Fruit fly (Drosophila melanogaster): ENCODE data around the gene tgo.

Gene tgo

DNA sequence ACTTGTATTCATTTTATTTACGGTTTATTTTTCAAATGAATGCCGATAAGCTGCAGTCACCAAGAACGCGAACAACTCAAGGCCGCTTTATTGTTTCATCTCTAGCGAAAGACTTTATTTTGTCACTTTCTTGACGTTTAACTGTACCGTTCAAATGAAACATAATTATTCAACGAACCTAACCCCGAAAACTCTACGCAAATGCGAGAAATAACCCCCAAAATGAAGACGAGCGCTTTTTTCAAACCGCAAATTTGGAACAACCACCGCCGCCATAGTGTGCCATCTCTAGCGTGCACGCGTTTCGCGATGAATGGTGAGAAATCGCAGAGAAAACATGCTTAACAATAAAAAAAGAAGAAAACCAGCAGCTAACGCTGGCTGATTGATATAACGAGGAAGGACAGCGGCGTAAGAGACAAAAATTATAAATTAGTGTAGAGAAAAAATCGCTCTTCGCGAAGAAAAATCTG lies 35.2 kb downstream of the tgo start, which contains the start of gene CG11970 (continued):
- TF ChIP-seq CG7786 (GFP tag; optimal IDR thresholded peaks at IDR 0.05) (peak; percentile 11), CG6654 (GFP tag; optimal IDR thresholded peaks at IDR 0.05) (no peak), CG8359 (GFP tag; optimal IDR thresholded peaks at IDR 0.05; ENCODE audit: borderline replicate concordance) (no peak), tx (GFP tag; optimal IDR thresholded peaks at IDR 0.05) (no peak), crc (GFP tag; optimal IDR thresholded peaks at IDR 0.05) (peak; percentile 26), cg (GFP tag; optimal IDR thresholded peaks at IDR 0.05) (no peak), ara (GFP tag; IDR thresholded peaks at IDR 0.05) (0 out of 2 replicates have a peak, but pooled peaks have one; percentile 39), CG10321 (GFP tag; IDR thresholded peaks at IDR 0.05) (no peak), hth (optimal IDR thresholded peaks at IDR 0.05) (no peak), hkb (optimal IDR thresholded peaks at IDR 0.05) (no peak), hkb (GFP tag; IDR thresholded peaks at IDR 0.05) (no peak), CG3407 (GFP tag; optimal IDR thresholded peaks at IDR 0.05) (no peak), Sry-β (GFP tag; optimal IDR thresholded peaks at IDR 0.05) (peak; percentile 48), stwl (tag; optimal IDR thresholded peaks at IDR 0.05) (peak; percentile 27), CG31224 (GFP tag; IDR thresholded peaks at IDR 0.05) (no peak), CG9609 (GFP tag; optimal IDR thresholded peaks at IDR 0.05) (peak; percentile 42), Optix (GFP tag; IDR thresholded peaks at IDR 0.05) (no peak), CrebB (tag; optimal IDR thresholded peaks at IDR 0.05) (no peak), Deaf1 (tag; optimal IDR thresholded peaks at IDR 0.05) (no peak), CG4707 (GFP tag; optimal IDR thresholded peaks at IDR 0.05) (no peak), CG31365 (tag; optimal IDR thresholded peaks at IDR 0.05) (no peak), sna (GFP tag; IDR thresholded peaks at IDR 0.05; ENCODE audit: partially characterized antibody) (no peak), Ravus (GFP tag; IDR thresholded peaks at IDR 0.05) (no peak), fru (optimal IDR thresholded peaks at IDR 0.05) (no peak), stc (GFP tag; IDR thresholded peaks at IDR 0.05) (no peak), Opbp (GFP tag; IDR thresholded peaks at IDR 0.05; ENCODE audit: partially characterized antibody) (peak; percentile 10; the same call in 1 of the 3 replicates), CG10267 (tag; optimal IDR thresholded peaks at IDR 0.05) (peak; percentile 17), Dek (tag; optimal IDR thresholded peaks at IDR 0.05) (peak; percentile 1), lab (GFP tag; optimal IDR thresholded peaks at IDR 0.05) (no peak), shn (GFP tag; optimal IDR thresholded peaks at IDR 0.05) (peak; percentile 34), tll (GFP tag; optimal IDR thresholded peaks at IDR 0.05) (no peak), CG1024 (GFP tag; IDR thresholded peaks at IDR 0.05) (no peak), CG1792 (GFP tag; optimal IDR thresholded peaks at IDR 0.05) (no peak), exex (tag; optimal IDR thresholded peaks at IDR 0.05) (no peak), D19B (GFP tag; optimal IDR thresholded peaks at IDR 0.05) (no peak), Rx (GFP tag; IDR thresholded peaks at IDR 0.05) (no peak), ems (GFP tag; optimal IDR thresholded peaks at IDR 0.05) (no peak), bab2 (GFP tag; optimal IDR thresholded peaks at IDR 0.05) (peak; percentile 33), CG6272 (GFP tag; IDR thresholded peaks at IDR 0.05) (peak; percentile 69), sens (GFP tag) (peak; percentile 84), CG9797 (GFP tag; optimal IDR thresholded peaks at IDR 0.05) (peak; percentile 37), CG2889 (GFP tag; IDR thresholded peaks at IDR 0.05) (0 out of 3 replicates have a peak, but pooled peaks have one; percentile 30), CG7357 (GFP tag; IDR thresholded peaks at IDR 0.05) (no peak), ttk (GFP tag; IDR thresholded peaks at IDR 0.05) (no peak), ci (GFP tag; IDR thresholded peaks at IDR 0.05) (0 out of 3 replicates have a peak, but pooled peaks have one; percentile 34), CG30020 (tag; optimal IDR thresholded peaks at IDR 0.05) (peak; percentile 52), BEAF-32 (GFP tag; optimal IDR thresholded peaks at IDR 0.05) (peak; percentile 78), zf30C (GFP tag; optimal IDR thresholded peaks at IDR 0.05) (no peak), CG3838 (GFP tag; optimal IDR thresholded peaks at IDR 0.05) (no peak), CG4424 (GFP tag; optimal IDR thresholded peaks at IDR 0.05) (peak; percentile 20), corto (GFP tag; optimal IDR thresholded peaks at IDR 0.05) (no peak), pum (GFP tag; optimal IDR thresholded peaks at IDR 0.05) (peak; percentile 21)

All from whole organism, embryonic.